Fruit fly (Drosophila melanogaster) S2 (cell line): Measurements from ENCODE around the gene CG11444.

Experiments used
- CG8478 ChIP-seq: fragments of >200 bp; optimal IDR thresholded peaks from 2 replicates; lab custom pipeline; 2018
- CTCF ChIP-seq, 2 experiments: fragments of >200 bp; optimal IDR thresholded peaks; 2 replicates each; lab custom pipeline; 2018

The CG11444 gene

dm6 chrX:4555833-4556232, 1.6 kb upstream of the CG11444 start:
- TF ChIP-seq CTCF (optimal IDR thresholded peaks at IDR 0.05; lab: Kevin White, UChicago) (no peak), CG8478 (lab: Kevin White, UChicago) (no peak)

dm6 chrX:4554718-4555117, 520 bp upstream of the CG11444 start:
- TF ChIP-seq CG8478 (lab: Kevin White, UChicago) = no peak
- TF ChIP-seq CTCF (optimal IDR thresholded peaks at IDR 0.05; lab: Kevin White, UChicago) = no peak

- TF ChIP-seq CTCF (optimal IDR thresholded peaks at IDR 0.05; lab: Kevin White, UChicago) = peak in 1 of 2 experiments; percentile 15
- TF ChIP-seq CG8478 (lab: Kevin White, UChicago) = no peak
Measured at dm6 chrX:4551717-4552116, 2.5 kb downstream of the CG11444 start, which contains the start of the genes CG11436 and CG3527. CG11436 (minus strand) TSS chrX:4551878. CG3527 (plus strand) TSS chrX:4551973.

dm6 chrX:4548611-4549120, 5.5 kb downstream of the CG11444 start, which contains the start of the genes Usf and CG15912:
Usf (minus strand) TSS chrX:4548794.
CG15912 (plus strand) TSS chrX:4549070.
- no peak for TF ChIP-seq CTCF (optimal IDR thresholded peaks at IDR 0.05; lab: Kevin White, UChicago)
- TF ChIP-seq CG8478 (lab: Kevin White, UChicago) = no peak

dm6 chrX:4542353-4542752, 11.8 kb downstream of the CG11444 start, which contains the start of gene CG3568:
CG3568 (plus strand) TSS chrX:4542630.
- no peak for TF ChIP-seq CG8478 (lab: Kevin White, UChicago)
- no peak for TF ChIP-seq CTCF (optimal IDR thresholded peaks at IDR 0.05; lab: Kevin White, UChicago)

- TF ChIP-seq CTCF (optimal IDR thresholded peaks at IDR 0.05; lab: Kevin White, UChicago) (no peak), CG8478 (lab: Kevin White, UChicago) (no peak)
Measured at dm6 chrX:4540430-4540932, 13.7 kb downstream of the CG11444 start, which contains the start of the genes rb and CHOp24. rb (minus strand) TSS chrX:4540626. CHOp24 (plus strand) TSS chrX:4540908.

- TF ChIP-seq CTCF (optimal IDR thresholded peaks at IDR 0.05; lab: Kevin White, UChicago) (no peak), CG8478 (lab: Kevin White, UChicago) (no peak)
Measured at dm6 chrX:4534002-4534401, 20.2 kb downstream of the CG11444 start.

dm6 chrX:4529909-4530308, 24.3 kb downstream of the CG11444 start, which contains the start of gene CG3556:
CG3556 (plus strand) TSS chrX:4530231.
- TF ChIP-seq CG8478 (lab: Kevin White, UChicago) (no peak), CTCF (optimal IDR thresholded peaks at IDR 0.05; lab: Kevin White, UChicago) (peak; percentile 97)

dm6 chrX:4526754-4527153, 27.4 kb downstream of the CG11444 start:
- TF ChIP-seq CTCF (optimal IDR thresholded peaks at IDR 0.05; lab: Kevin White, UChicago) (no peak), CG8478 (lab: Kevin White, UChicago) (no peak)

dm6 chrX:4520879-4521278, 33.3 kb downstream of the CG11444 start:
- TF ChIP-seq CTCF (optimal IDR thresholded peaks at IDR 0.05; lab: Kevin White, UChicago) = no peak
- no peak for TF ChIP-seq CG8478 (lab: Kevin White, UChicago)

- TF ChIP-seq CG8478 (lab: Kevin White, UChicago) (no peak), CTCF (optimal IDR thresholded peaks at IDR 0.05; lab: Kevin White, UChicago) (peak; percentile 51 to 52)
Measured at dm6 chrX:4511575-4511974, 42.6 kb downstream of the CG11444 start.

- no peak for TF ChIP-seq CG8478 (lab: Kevin White, UChicago)
- TF ChIP-seq CTCF (optimal IDR thresholded peaks at IDR 0.05; lab: Kevin White, UChicago) = peak in 1 of 2 experiments; percentile 27
Measured at dm6 chrX:4508072-4508644, 46.0 kb downstream of the CG11444 start.

dm6 chrX:4507121-4507520, 47.1 kb downstream of the CG11444 start:
- no peak for TF ChIP-seq CG8478 (lab: Kevin White, UChicago)
- TF ChIP-seq CTCF (optimal IDR thresholded peaks at IDR 0.05; lab: Kevin White, UChicago) = peak; percentile 95 to 98

- TF ChIP-seq CTCF (optimal IDR thresholded peaks at IDR 0.05; lab: Kevin White, UChicago) (no peak), CG8478 (lab: Kevin White, UChicago) (no peak)
Measured at dm6 chrX:4505318-4505717, 48.9 kb downstream of the CG11444 start.

- TF ChIP-seq CTCF (optimal IDR thresholded peaks at IDR 0.05; lab: Kevin White, UChicago) = no peak
- no peak for TF ChIP-seq CG8478 (lab: Kevin White, UChicago)
Measured at dm6 chrX:4503542-4503941, 50.7 kb downstream of the CG11444 start.
